Fruit fly (Drosophila melanogaster) whole organism, pupa: ENCODE data around the gene Zip99C.

Experiments used
- CG10348 ChIP-seq: fragments of 200-800 bp; sonication (Bioruptor generic); IDR thresholded peaks from 2 replicates; pipeline ENCODE4 v1.3.6; 2022; ENCODE audit warnings: missing biosample characterization, missing genetic modification characterization
- CG12605 ChIP-seq: fragments of 200-800 bp; sonication (Bioruptor generic); IDR thresholded peaks from 2 replicates; pipeline ENCODE4 v1.3.6; 2022; ENCODE audit warnings: missing biosample characterization, missing genetic modification characterization
- CG13204 ChIP-seq: fragments of 200-800 bp; sonication (Bioruptor generic); optimal IDR thresholded peaks from 2 replicates; lab custom pipeline; 2018; ENCODE audit warnings: missing biosample characterization, mild to moderate bottlenecking, missing genetic modification characterization, moderate library complexity
- CG14655 ChIP-seq: fragments of 200-800 bp; sonication (Bioruptor generic); optimal IDR thresholded peaks from 3 replicates; lab custom pipeline; 2017; ENCODE audit warnings: mild to moderate bottlenecking, missing biosample characterization, missing genetic modification reagents, missing genetic modification characterization
- CG15710 ChIP-seq: fragments of 200-800 bp; sonication (Bioruptor generic); optimal IDR thresholded peaks from 2 replicates; lab custom pipeline; 2018; ENCODE audit warnings: missing biosample characterization, mild to moderate bottlenecking, missing genetic modification characterization, moderate library complexity
- CG17806 ChIP-seq: fragments of 200-800 bp; sonication (Bioruptor generic); optimal IDR thresholded peaks from 2 replicates; lab custom pipeline; 2018; ENCODE audit warnings: missing biosample characterization, mild to moderate bottlenecking, missing genetic modification characterization, moderate library complexity
- CG32121 ChIP-seq: fragments of 200-800 bp; sonication (Bioruptor generic); IDR thresholded peaks from 2 replicates; pipeline ENCODE4 v1.3.6; 2022; ENCODE audit warnings: missing biosample characterization, missing genetic modification characterization
- CG34367 ChIP-seq: fragments of 200-800 bp; sonication (Bioruptor generic); optimal IDR thresholded peaks from 2 replicates; lab custom pipeline; 2018; ENCODE audit warnings: missing biosample characterization, mild to moderate bottlenecking, missing genetic modification characterization
- CG4496 ChIP-seq: fragments of 200-800 bp; sonication (Bioruptor generic); IDR thresholded peaks from 3 replicates; pipeline ENCODE4 v1.3.6; 2022; ENCODE audit warnings: missing biosample characterization, missing genetic modification characterization
- CG8159 ChIP-seq: fragments of 200-800 bp; sonication (Bioruptor generic); optimal IDR thresholded peaks from 3 replicates; lab custom pipeline; 2018; ENCODE audit warnings: missing biosample characterization, mild to moderate bottlenecking, missing genetic modification characterization, moderate library complexity
- CG8301 ChIP-seq: fragments of 200-800 bp; sonication (Bioruptor generic); optimal IDR thresholded peaks from 2 replicates; lab custom pipeline; 2018; ENCODE audit warnings: missing biosample characterization, mild to moderate bottlenecking, missing genetic modification characterization
- CG9948 ChIP-seq: fragments of 200-800 bp; sonication (Bioruptor generic); optimal IDR thresholded peaks from 2 replicates; lab custom pipeline; 2018; ENCODE audit warnings: missing biosample characterization, mild to moderate bottlenecking, missing genetic modification characterization, moderate library complexity
- D1 ChIP-seq: fragments of 200-800 bp; sonication (Bioruptor generic); optimal IDR thresholded peaks from 2 replicates; lab custom pipeline; 2018; ENCODE audit warnings: missing biosample characterization, mild to moderate bottlenecking, missing genetic modification characterization, moderate library complexity
- EcR ChIP-seq: fragments of 200-800 bp; sonication (Bioruptor generic); optimal IDR thresholded peaks from 3 replicates; lab custom pipeline; 2019; ENCODE audit warnings: missing biosample characterization, missing genetic modification characterization, mild to moderate bottlenecking, moderate library complexity, missing genetic modification reagents
- Ets98B ChIP-seq: fragments of 200-800 bp; sonication (Bioruptor generic); IDR thresholded peaks from 2 replicates; pipeline ENCODE4 v1.3.6; 2022; ENCODE audit warnings: missing biosample characterization, missing genetic modification characterization
- Pif1A ChIP-seq: fragments of 200-800 bp; sonication (Bioruptor generic); optimal IDR thresholded peaks from 3 replicates; lab custom pipeline; 2016; ENCODE audit warnings: missing biosample characterization, missing genetic modification characterization
- Pif1B ChIP-seq: fragments of 200-800 bp; sonication (Bioruptor generic); optimal IDR thresholded peaks from 3 replicates; lab custom pipeline; 2016; ENCODE audit warnings: missing biosample characterization, missing genetic modification characterization
- Snoo ChIP-seq: fragments of 200-800 bp; sonication (Bioruptor generic); optimal IDR thresholded peaks from 3 replicates; lab custom pipeline; 2017; ENCODE audit warnings: missing biosample characterization, mild to moderate bottlenecking, missing genetic modification characterization, inconsistent platforms
- fd96Ca ChIP-seq: fragments of 200-800 bp; sonication (Bioruptor generic); IDR thresholded peaks from 3 replicates; pipeline ENCODE4 v1.3.6; 2022; ENCODE audit warnings: missing biosample characterization, missing genetic modification characterization
- gl ChIP-seq: fragments of 200-800 bp; sonication (Bioruptor generic); optimal IDR thresholded peaks from 2 replicates; lab custom pipeline; 2018; ENCODE audit warnings: missing biosample characterization, mild to moderate bottlenecking, missing genetic modification characterization
- rn ChIP-seq: fragments of 200-800 bp; sonication (Bioruptor generic); IDR thresholded peaks from 2 replicates; pipeline ENCODE4 v1.3.6; 2022; ENCODE audit warnings: missing biosample characterization, missing genetic modification characterization

Gene Zip99C

dm6 chr3R:29876232-29876631 is 7.5 kb upstream of the Zip99C start:
- no peak for TF ChIP-seq CG4496
- TF ChIP-seq Ets98B (GFP tag; lab: Robert Waterston, UW): peak; percentile 7; the same call in 1 of the 2 replicates
- TF ChIP-seq CG10348 (GFP tag; lab: Robert Waterston, UW): no peak

dm6 chr3R:29875830-29876229 is 7.1 kb upstream of the Zip99C start:
- TF ChIP-seq Pif1B (GFP tag; lab: Kevin White, UChicago) (peak; percentile 84), EcR (GFP tag; lab: Kevin White, UChicago) (no peak), Pif1A (GFP tag; lab: Kevin White, UChicago) (peak; percentile 85), CG10348 (GFP tag; lab: Robert Waterston, UW) (no peak), CG8159 (tag; lab: Kevin White, UChicago) (peak; percentile 96), rn (GFP tag; lab: Robert Waterston, UW) (no peak), CG12605 (GFP tag; lab: Robert Waterston, UW) (no peak), Snoo (tag; lab: Kevin White, UChicago) (peak; percentile 49), CG14655 (GFP tag; lab: Kevin White, UChicago) (no peak), CG8301 (tag; lab: Kevin White, UChicago) (peak; percentile 82), Ets98B (GFP tag; lab: Robert Waterston, UW) (peak; percentile 38; the same call in 1 of the 2 replicates), CG9948 (peak; percentile 68), gl (tag; lab: Kevin White, UChicago) (peak; percentile 49), CG13204 (no peak), CG17806 (tag; lab: Kevin White, UChicago) (peak; percentile 64), CG32121 (peak; percentile 54; the same call in 1 of the 2 replicates), CG34367 (tag; lab: Kevin White, UChicago) (peak; percentile 52), CG15710 (tag; lab: Kevin White, UChicago) (peak; percentile 63), CG4496 (peak; percentile 65), fd96Ca (GFP tag; lab: Robert Waterston, UW) (peak; percentile 66; the same call in 2 of the 3 replicates), D1 (no peak)

DNA sequence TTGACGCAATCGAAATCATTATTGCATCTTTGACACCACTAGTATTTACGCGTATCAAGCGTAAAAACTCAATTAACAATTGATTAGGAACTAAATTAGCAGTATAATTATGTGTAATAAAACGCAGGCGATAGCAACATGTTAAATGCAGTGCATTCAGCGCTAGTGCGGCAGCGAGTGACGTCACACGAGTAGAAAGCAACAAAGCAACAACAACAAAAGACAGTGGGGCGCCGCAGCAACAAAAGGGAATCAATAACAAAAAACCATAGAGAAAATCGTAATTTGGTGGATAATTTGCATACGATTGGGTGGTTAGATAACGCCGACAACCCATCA is 624 bp upstream of the Zip99C start, which contains the start of gene CG34133:
CG34133 (plus strand) TSS at position 16 of the 339 bp plus-strand sequence.
- TF ChIP-seq CG12605 (GFP tag; lab: Robert Waterston, UW): no peak
- no peak for TF ChIP-seq Pif1A (GFP tag; lab: Kevin White, UChicago)
- no peak for TF ChIP-seq D1
- no peak for TF ChIP-seq Snoo (tag; lab: Kevin White, UChicago)
- TF ChIP-seq CG15710 (tag; lab: Kevin White, UChicago): no peak
- TF ChIP-seq CG8159 (tag; lab: Kevin White, UChicago): no peak
- no peak for TF ChIP-seq CG17806 (tag; lab: Kevin White, UChicago)
- no peak for TF ChIP-seq CG13204

- TF ChIP-seq CG15710 (tag; lab: Kevin White, UChicago) (no peak), CG14655 (GFP tag; lab: Kevin White, UChicago) (no peak), CG8301 (tag; lab: Kevin White, UChicago) (no peak), CG4496 (no peak), CG34367 (tag; lab: Kevin White, UChicago) (no peak), CG32121 (no peak), EcR (GFP tag; lab: Kevin White, UChicago) (no peak), CG10348 (GFP tag; lab: Robert Waterston, UW) (no peak), CG8159 (tag; lab: Kevin White, UChicago) (no peak), CG13204 (no peak), Snoo (tag; lab: Kevin White, UChicago) (no peak), CG17806 (tag; lab: Kevin White, UChicago) (no peak), fd96Ca (GFP tag; lab: Robert Waterston, UW) (no peak), Ets98B (GFP tag; lab: Robert Waterston, UW) (no peak), CG9948 (no peak)
- TF ChIP-seq, all 21 proteins: peak for 0
Measured at dm6 chr3R:29867895-29868294, 800 bp downstream of the Zip99C start.

- no peak for TF ChIP-seq CG10348 (GFP tag; lab: Robert Waterston, UW)
- TF ChIP-seq Ets98B (GFP tag; lab: Robert Waterston, UW): no peak
- no peak for TF ChIP-seq CG9948
- no peak for TF ChIP-seq CG17806 (tag; lab: Kevin White, UChicago)
- TF ChIP-seq, all 21 proteins: peak for 0
Measured at dm6 chr3R:29867470-29867869, 1.2 kb downstream of the Zip99C start.

- no peak for TF ChIP-seq rn (GFP tag; lab: Robert Waterston, UW)
- TF ChIP-seq Snoo (tag; lab: Kevin White, UChicago): no peak
- TF ChIP-seq CG4496: no peak
- no peak for TF ChIP-seq CG14655 (GFP tag; lab: Kevin White, UChicago)
- TF ChIP-seq CG13204: no peak
- TF ChIP-seq fd96Ca (GFP tag; lab: Robert Waterston, UW): no peak
- no peak for TF ChIP-seq Ets98B (GFP tag; lab: Robert Waterston, UW)
- no peak for TF ChIP-seq Pif1B (GFP tag; lab: Kevin White, UChicago)
- TF ChIP-seq EcR (GFP tag; lab: Kevin White, UChicago): no peak
- TF ChIP-seq CG8301 (tag; lab: Kevin White, UChicago): no peak
- no peak for TF ChIP-seq CG8159 (tag; lab: Kevin White, UChicago)
- TF ChIP-seq CG17806 (tag; lab: Kevin White, UChicago): no peak
- TF ChIP-seq Pif1A (GFP tag; lab: Kevin White, UChicago): no peak
- TF ChIP-seq CG32121: no peak
- TF ChIP-seq CG34367 (tag; lab: Kevin White, UChicago): no peak
- TF ChIP-seq CG15710 (tag; lab: Kevin White, UChicago): no peak
- no peak for TF ChIP-seq CG9948
- no peak for TF ChIP-seq CG10348 (GFP tag; lab: Robert Waterston, UW)
- TF ChIP-seq gl (tag; lab: Kevin White, UChicago): no peak
Measured at dm6 chr3R:29866706-29867105, 2.0 kb downstream of the Zip99C start.
